Worm (Caenorhabditis elegans): Measurements from ENCODE around the gene cest-16.
A peak's percentile ranks its signal among the peaks of the same experiment; 100 is the strongest.

The cest-16 gene

DNA sequence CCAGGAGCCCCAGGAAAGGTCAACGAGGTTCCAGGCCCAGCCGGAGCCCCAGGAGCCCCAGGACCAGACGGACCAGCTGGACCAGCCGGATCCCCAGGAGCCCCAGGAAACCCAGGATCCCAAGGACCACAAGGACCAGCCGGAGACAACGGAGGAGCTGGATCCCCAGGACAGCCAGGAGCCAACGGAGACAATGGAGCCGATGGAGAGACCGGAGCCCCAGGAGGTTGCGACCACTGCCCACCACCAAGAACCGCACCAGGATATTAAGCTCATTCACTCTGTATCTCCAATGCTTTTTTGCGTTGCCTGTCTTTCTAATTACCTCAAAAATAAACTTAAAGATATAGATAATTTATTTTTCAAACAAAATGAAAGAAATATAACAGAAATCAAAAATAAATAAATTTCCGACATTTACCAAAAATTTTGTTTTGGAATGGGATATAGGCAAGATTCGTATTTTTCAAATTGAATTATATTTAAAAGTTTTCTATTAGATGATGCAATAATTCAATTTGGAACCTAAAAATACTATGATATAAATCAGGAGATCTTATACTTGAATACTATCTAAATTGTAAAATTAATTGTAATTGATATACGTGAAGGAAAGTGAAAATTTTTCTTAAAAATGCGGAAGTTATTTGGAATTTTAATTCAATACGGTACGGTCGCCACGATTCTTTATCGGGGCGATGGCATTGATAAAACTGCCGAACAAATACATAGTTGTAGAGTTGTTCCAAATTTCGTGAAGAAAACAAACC is 24.6 kb downstream of the cest-16 start:
- peak; percentile 33 for TF ChIP-seq jun-1 (tag; optimal IDR thresholded peaks at IDR 0.05)
- peak; percentile 3 for TF ChIP-seq tbx-2 (tag; optimal IDR thresholded peaks at IDR 0.05)

ce11 chrX:6326088-6326487 is 26.3 kb downstream of the cest-16 start, which contains the start of gene col-168:
Gene col-168, plus strand, starts transcription at chrX:6326388.
- TF ChIP-seq snu-23 (GFP tag; optimal IDR thresholded peaks at IDR 0.05) = no peak
- no peak for TF ChIP-seq efl-1 (optimal IDR thresholded peaks at IDR 0.05)
- TF ChIP-seq efl-1 (GFP tag; optimal IDR thresholded peaks at IDR 0.05 in 1 of 2) = peak in 1 of 2 experiments; percentile 28
- peak; percentile 70 for TF ChIP-seq nhr-85 (tag)

DNA sequence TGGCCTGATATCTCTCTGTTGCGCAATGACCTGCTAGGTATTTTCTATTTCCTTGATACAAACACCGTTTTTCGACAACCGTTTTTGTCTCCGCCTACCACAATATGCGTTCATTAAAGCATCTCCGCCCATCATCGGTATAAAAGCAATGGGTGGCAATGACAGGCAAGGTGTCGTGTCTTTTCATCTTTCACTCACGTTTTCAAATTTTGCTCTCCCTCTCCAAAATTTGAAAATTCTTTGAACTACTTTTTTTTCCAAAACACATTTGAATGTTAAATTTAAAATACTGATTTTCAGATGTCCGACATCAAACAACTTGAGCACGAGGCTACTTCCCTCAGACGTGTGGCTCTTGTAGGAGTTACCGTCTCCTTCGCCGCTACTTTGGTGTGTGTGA is 29.1 kb downstream of the cest-16 start, which contains the start of gene col-169:
col-169 (plus strand) TSS at position 301 of the 400 bp plus-strand sequence.
- TF ChIP-seq mef-2 (tag; optimal IDR thresholded peaks at IDR 0.05) = no peak
- TF ChIP-seq skn-1 (tag; optimal IDR thresholded peaks at IDR 0.05) = no peak
- no peak for TF ChIP-seq zag-1 (tag; optimal IDR thresholded peaks at IDR 0.05)
- TF ChIP-seq blmp-1 (tag; optimal IDR thresholded peaks at IDR 0.05) = no peak
- TF ChIP-seq elt-3 (tag; optimal IDR thresholded peaks at IDR 0.05) = no peak
- TF ChIP-seq tbx-2 (tag; optimal IDR thresholded peaks at IDR 0.05) = no peak
- no peak for TF ChIP-seq hlh-4 (tag; optimal IDR thresholded peaks at IDR 0.05)
- TF ChIP-seq snu-23 (GFP tag; optimal IDR thresholded peaks at IDR 0.05) = no peak
- TF ChIP-seq jun-1 (tag; optimal IDR thresholded peaks at IDR 0.05) = no peak
- no peak for TF ChIP-seq nhr-85 (tag)
- no peak for TF ChIP-seq elt-2 (tag; optimal IDR thresholded peaks at IDR 0.05)

- TF ChIP-seq jun-1 (tag; optimal IDR thresholded peaks at IDR 0.05) = no peak
- TF ChIP-seq zag-1 (tag; optimal IDR thresholded peaks at IDR 0.05) = no peak
- TF ChIP-seq ceh-90 (tag; optimal IDR thresholded peaks at IDR 0.05) = no peak
- TF ChIP-seq pag-3 (tag; optimal IDR thresholded peaks at IDR 0.05; ENCODE audit: borderline replicate concordance, insufficient read depth) = no peak
- no peak for TF ChIP-seq unc-130 (tag; optimal IDR thresholded peaks at IDR 0.05)
- no peak for TF ChIP-seq egl-13 (tag; optimal IDR thresholded peaks at IDR 0.05)
- TF ChIP-seq nhr-12 (tag; optimal IDR thresholded peaks at IDR 0.05) = no peak
- no peak for TF ChIP-seq nhr-237 (tag; optimal IDR thresholded peaks at IDR 0.05)
- TF ChIP-seq alr-1 (tag; optimal IDR thresholded peaks at IDR 0.05; ENCODE audit: borderline replicate concordance) = no peak
- no peak for TF ChIP-seq zip-4 (GFP tag; optimal IDR thresholded peaks at IDR 0.05)
- TF ChIP-seq Y116A8C.19 (tag; optimal IDR thresholded peaks at IDR 0.05; ENCODE audit: borderline replicate concordance) = no peak
- no peak for TF ChIP-seq ceh-8 (GFP tag; optimal IDR thresholded peaks at IDR 0.05)
- TF ChIP-seq swsn-7 (tag; optimal IDR thresholded peaks at IDR 0.05) = no peak
- no peak for TF ChIP-seq nhr-84 (tag; optimal IDR thresholded peaks at IDR 0.05)
- no peak for TF ChIP-seq F16B12.6 (tag; optimal IDR thresholded peaks at IDR 0.05)
- no peak for TF ChIP-seq isw-1 (GFP tag; IDR thresholded peaks at IDR 0.05)
- no peak for TF ChIP-seq nhr-28 (tag; optimal IDR thresholded peaks at IDR 0.05)
- no peak for TF ChIP-seq dpl-1 (GFP tag; optimal IDR thresholded peaks at IDR 0.05)
These were observed 31.7 kb downstream of the cest-16 start, which contains the start of gene col-170 for ce11 chrX:6331409-6331808. Gene col-170, plus strand, starts transcription at chrX:6331709.

DNA sequence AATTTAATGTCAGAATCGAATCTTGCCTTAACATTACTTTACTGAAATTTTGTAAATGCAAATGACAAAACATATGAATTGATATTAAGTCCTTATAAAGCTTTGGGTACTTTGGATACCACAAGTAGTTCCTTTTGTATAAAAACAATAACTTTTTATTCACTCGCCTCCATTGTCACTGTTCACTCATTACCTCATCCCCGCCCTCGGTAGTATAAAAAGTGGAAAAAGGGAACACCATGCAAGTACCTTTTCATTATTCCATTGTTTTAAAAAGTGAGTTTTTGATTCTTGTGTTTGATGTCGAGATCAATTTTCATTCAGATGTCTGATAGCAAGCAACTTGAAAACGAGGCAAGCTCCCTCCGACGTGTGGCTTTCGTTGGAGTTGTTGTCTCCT is 34.3 kb downstream of the cest-16 start, which contains the start of gene col-171:
col-171 (plus strand) TSS at position 301 of the 400 bp plus-strand sequence.
- TF ChIP-seq ceh-8 (GFP tag; optimal IDR thresholded peaks at IDR 0.05) = no peak
- TF ChIP-seq elt-2 (tag; optimal IDR thresholded peaks at IDR 0.05) = no peak
- TF ChIP-seq efl-1 (optimal IDR thresholded peaks at IDR 0.05) = no peak
- peak in 1 of 2 experiments; percentile 22 for TF ChIP-seq efl-1 (GFP tag; optimal IDR thresholded peaks at IDR 0.05 in 1 of 2)
- TF ChIP-seq irx-1 (tag; optimal IDR thresholded peaks at IDR 0.05) = no peak
- TF ChIP-seq pqm-1 (tag; optimal IDR thresholded peaks at IDR 0.05) = no peak

DNA sequence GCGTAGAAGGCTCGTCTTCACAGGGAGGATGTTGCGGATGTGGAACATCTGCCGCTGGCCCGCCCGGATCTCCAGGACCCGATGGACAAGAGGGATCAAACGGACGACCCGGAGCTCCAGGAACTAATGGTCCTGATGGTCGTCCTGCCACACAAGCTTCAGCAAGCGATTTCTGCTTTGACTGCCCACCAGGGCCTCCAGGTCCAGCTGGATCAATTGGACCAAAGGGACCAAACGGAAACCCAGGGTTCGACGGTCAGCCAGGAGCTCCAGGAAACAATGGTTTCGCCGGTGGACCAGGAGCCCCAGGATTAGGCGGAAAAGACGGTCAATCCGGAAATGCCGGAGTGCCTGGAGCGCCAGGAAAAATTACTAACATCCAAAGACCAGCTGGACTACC is 34.9 kb downstream of the cest-16 start:
- TF ChIP-seq jun-1 (tag; optimal IDR thresholded peaks at IDR 0.05) (no peak), elt-2 (tag; optimal IDR thresholded peaks at IDR 0.05) (no peak), nhr-76 (tag; optimal IDR thresholded peaks at IDR 0.05) (no peak), snpc-4 (tag; optimal IDR thresholded peaks at IDR 0.05) (no peak), tbx-2 (tag; optimal IDR thresholded peaks at IDR 0.05) (no peak), nhr-237 (tag; optimal IDR thresholded peaks at IDR 0.05) (no peak), efl-1 (optimal IDR thresholded peaks at IDR 0.05) (no peak), efl-1 (GFP tag; optimal IDR thresholded peaks at IDR 0.05 in 1 of 2) (no peak), nhr-90 (tag; optimal IDR thresholded peaks at IDR 0.05; ENCODE audit: poor library complexity) (no peak), zag-1 (tag; optimal IDR thresholded peaks at IDR 0.05) (no peak), skn-1 (tag; optimal IDR thresholded peaks at IDR 0.05) (no peak), lsy-2 (tag; optimal IDR thresholded peaks at IDR 0.05) (no peak), ama-1 (optimal IDR thresholded peaks at IDR 0.05) (no peak), F16B12.6 (tag; optimal IDR thresholded peaks at IDR 0.05) (no peak), unc-86 (tag; optimal IDR thresholded peaks at IDR 0.05) (no peak)
